Fruit fly (Drosophila melanogaster) whole organism, embryonic: ENCODE results near the gene DAAM.

Experiments used
- CG12391 ChIP-seq: fragments of 200-800 bp; sonication (Bioruptor generic); optimal IDR thresholded peaks from 3 replicates; lab custom pipeline; 2018; ENCODE audit warnings: missing biosample characterization, mild to moderate bottlenecking, missing genetic modification characterization, moderate library complexity
- CG12659 ChIP-seq: fragments of 200-800 bp; sonication (Bioruptor generic); optimal IDR thresholded peaks from 3 replicates; lab custom pipeline; 2017; ENCODE audit warnings: mild to moderate bottlenecking, missing biosample characterization, missing genetic modification reagents, missing genetic modification characterization
- CG15514 ChIP-seq: fragments of 200-800 bp; sonication (Bioruptor generic); optimal IDR thresholded peaks from 3 replicates; lab custom pipeline; 2017; ENCODE audit warnings: missing biosample characterization, missing genetic modification characterization, mild to moderate bottlenecking, moderate library complexity, missing genetic modification reagents
- CG15696 ChIP-seq: fragments of 200-800 bp; sonication (Bioruptor generic); optimal IDR thresholded peaks from 2 replicates; lab custom pipeline; 2019; ENCODE audit warnings: missing biosample characterization, mild to moderate bottlenecking, missing genetic modification characterization, moderate library complexity
- CG17802 ChIP-seq: fragments of 200-800 bp; sonication (Bioruptor generic); optimal IDR thresholded peaks from 2 replicates; lab custom pipeline; 2018; ENCODE audit warnings: missing biosample characterization, mild to moderate bottlenecking, missing genetic modification characterization, moderate library complexity
- CG17829 ChIP-seq: fragments of 200-800 bp; optimal IDR thresholded peaks from 2 replicates; lab custom pipeline; 2019; ENCODE audit warnings: missing biosample characterization, mild to moderate bottlenecking, missing genetic modification characterization, moderate library complexity
- CG18011 ChIP-seq: fragments of 200-800 bp; sonication (Bioruptor generic); optimal IDR thresholded peaks from 2 replicates; lab custom pipeline; 2017; ENCODE audit warnings: missing biosample characterization, missing genetic modification characterization, mild to moderate bottlenecking, moderate library complexity, missing genotype
- CG18599 ChIP-seq: fragments of 200-800 bp; sonication (Bioruptor generic); optimal IDR thresholded peaks from 3 replicates; lab custom pipeline; 2017; ENCODE audit warnings: missing biosample characterization, missing genetic modification characterization, mild to moderate bottlenecking, moderate library complexity, missing genetic modification reagents
- CG2875 ChIP-seq: fragments of 200-800 bp; sonication (Bioruptor generic); optimal IDR thresholded peaks from 2 replicates; lab custom pipeline; 2017; ENCODE audit warnings: missing biosample characterization, mild to moderate bottlenecking, missing genetic modification characterization, missing genetic modification reagents
- CG31441 ChIP-seq: fragments of 200-800 bp; sonication (Bioruptor generic); IDR thresholded peaks from 2 replicates; pipeline ENCODE4 v1.3.6; 2022; ENCODE audit warnings: missing biosample characterization, missing genetic modification characterization
- CG3163 ChIP-seq: fragments of 200-800 bp; sonication (Bioruptor generic); optimal IDR thresholded peaks from 3 replicates; lab custom pipeline; 2016; ENCODE audit warnings: missing biosample characterization, missing genetic modification characterization
- CG32767 ChIP-seq: fragments of 200-800 bp; sonication (Bioruptor generic); IDR thresholded peaks from 2 replicates; pipeline ENCODE4 v1.3.6; 2022; ENCODE audit warnings: missing biosample characterization, missing genetic modification characterization
- CG32772 ChIP-seq: fragments of 200-800 bp; sonication (Bioruptor generic); IDR thresholded peaks from 2 replicates; pipeline ENCODE4 v1.3.6; 2022; ENCODE audit warnings: missing biosample characterization, missing genetic modification characterization
- CG4360 ChIP-seq: fragments of 200-800 bp; sonication (Bioruptor generic); IDR thresholded peaks from 2 replicates; pipeline ENCODE4 v1.3.6; 2022; ENCODE audit warnings: missing biosample characterization, missing genetic modification characterization
- CG4404 ChIP-seq: fragments of 200-800 bp; sonication (Bioruptor generic); IDR thresholded peaks from 2 replicates; pipeline ENCODE4 v1.3.6; 2022; ENCODE audit warnings: missing biosample characterization, missing genetic modification characterization
- CG4730 ChIP-seq: fragments of 200-800 bp; sonication (Bioruptor generic); IDR thresholded peaks from 2 replicates; pipeline ENCODE4 v1.3.6; 2022; ENCODE audit warnings: missing biosample characterization, missing genetic modification characterization
- CG4820 ChIP-seq: fragments of 200-800 bp; sonication (Bioruptor generic); optimal IDR thresholded peaks from 3 replicates; lab custom pipeline; 2016; ENCODE audit warnings: missing biosample characterization, missing genetic modification characterization
- CG7271 ChIP-seq: fragments of 200-800 bp; sonication (Bioruptor generic); optimal IDR thresholded peaks from 2 replicates; lab custom pipeline; 2018; ENCODE audit warnings: missing biosample characterization, mild to moderate bottlenecking, missing genetic modification characterization, moderate library complexity
- CG8359 ChIP-seq: fragments of 200-800 bp; sonication (Bioruptor generic); optimal IDR thresholded peaks from 2 replicates; lab custom pipeline; 2017; ENCODE audit warnings: missing biosample characterization, mild to moderate bottlenecking, missing genetic modification characterization, borderline replicate concordance
- CG8924 ChIP-seq: fragments of 200-800 bp; optimal IDR thresholded peaks from 3 replicates; lab custom pipeline; 2019; ENCODE audit warnings: missing biosample characterization, mild to moderate bottlenecking, missing genetic modification characterization, moderate library complexity
- Deaf1 ChIP-seq: fragments of 200-800 bp; optimal IDR thresholded peaks from 3 replicates; lab custom pipeline; 2019; ENCODE audit warnings: missing biosample characterization, mild to moderate bottlenecking, missing genetic modification characterization, moderate library complexity
- Drgx ChIP-seq: fragments of 200-800 bp; sonication (Bioruptor generic); IDR thresholded peaks from 2 replicates; pipeline ENCODE4 v1.3.6; 2022; ENCODE audit warnings: missing biosample characterization, missing genetic modification characterization
- E2f2 ChIP-seq: fragments of 200-800 bp; sonication (Bioruptor generic); IDR thresholded peaks from 2 replicates; pipeline ENCODE4 v1.3.6; 2022; ENCODE audit warnings: missing biosample characterization, missing genetic modification characterization
- ERR ChIP-seq: fragments of 200-800 bp; sonication (Bioruptor generic); optimal IDR thresholded peaks from 2 replicates; lab custom pipeline; 2016; ENCODE audit warnings: missing biosample characterization, missing genetic modification characterization
- HLH4C ChIP-seq: fragments of 200-800 bp; sonication (Bioruptor generic); IDR thresholded peaks from 3 replicates; pipeline ENCODE4 v1.3.6; 2022; ENCODE audit warnings: missing biosample characterization, missing genetic modification characterization; ENCODE audit not compliant: partially characterized antibody
- Lhr ChIP-seq: fragments of 200-800 bp; sonication (Bioruptor generic); optimal IDR thresholded peaks from 3 replicates; lab custom pipeline; 2017; ENCODE audit warnings: mild to moderate bottlenecking, missing biosample characterization, missing genetic modification reagents, missing genetic modification characterization
- Mrtf ChIP-seq: fragments of 200-800 bp; sonication (Bioruptor generic); IDR thresholded peaks from 3 replicates; pipeline ENCODE4 v1.3.6; 2022; ENCODE audit warnings: missing biosample characterization, missing genetic modification characterization
- Nf-YB ChIP-seq: fragments of 200-800 bp; sonication (Bioruptor generic); optimal IDR thresholded peaks from 3 replicates; lab custom pipeline; 2019; ENCODE audit warnings: missing biosample characterization, mild to moderate bottlenecking, missing genetic modification characterization, moderate library complexity
- Oaz ChIP-seq: fragments of 200-800 bp; sonication (Bioruptor generic); IDR thresholded peaks from 2 replicates; pipeline ENCODE4 v1.3.6; 2022; ENCODE audit warnings: missing biosample characterization, missing genetic modification characterization
- Opbp ChIP-seq: fragments of 200-800 bp; sonication (Bioruptor generic); IDR thresholded peaks from 3 replicates; pipeline ENCODE4 v1.3.6; 2022; ENCODE audit warnings: missing biosample characterization, missing genetic modification characterization; ENCODE audit not compliant: partially characterized antibody
- Sox102F ChIP-seq: fragments of 200-800 bp; sonication (Bioruptor generic); optimal IDR thresholded peaks from 2 replicates; lab custom pipeline; 2018; ENCODE audit warnings: missing biosample characterization, mild to moderate bottlenecking, missing genetic modification characterization, moderate library complexity
- TFAM ChIP-seq: fragments of 200-800 bp; sonication (Bioruptor generic); optimal IDR thresholded peaks from 2 replicates; lab custom pipeline; 2017; ENCODE audit warnings: missing biosample characterization, missing genetic modification characterization, inconsistent platforms
- aop ChIP-seq: fragments of 200-800 bp; sonication (Bioruptor generic); IDR thresholded peaks from 2 replicates; pipeline ENCODE4 v1.3.6; 2022; ENCODE audit warnings: missing biosample characterization, missing genetic modification characterization
- ap ChIP-seq: fragments of 200-800 bp; sonication (Bioruptor generic); IDR thresholded peaks from 2 replicates; pipeline ENCODE4 v1.3.6; 2022; ENCODE audit warnings: missing biosample characterization, missing genetic modification characterization
- btn ChIP-seq: fragments of 200-800 bp; sonication (Bioruptor generic); optimal IDR thresholded peaks from 2 replicates; lab custom pipeline; 2016; ENCODE audit warnings: missing biosample characterization, missing genetic modification characterization
- cato ChIP-seq: fragments of 200-800 bp; sonication (Bioruptor generic); optimal IDR thresholded peaks from 2 replicates; lab custom pipeline; 2016; ENCODE audit warnings: missing biosample characterization, missing genetic modification characterization, borderline replicate concordance
- cg ChIP-seq: fragments of 200-800 bp; sonication (Bioruptor generic); optimal IDR thresholded peaks from 3 replicates; lab custom pipeline; 2019; ENCODE audit warnings: missing biosample characterization, mild to moderate bottlenecking, missing genetic modification characterization, moderate library complexity
- crp ChIP-seq, 2 experiments: fragments of 200-800 bp; sonication (Bioruptor generic); optimal IDR thresholded peaks; 2 replicates in 1 of 2; 3 replicates in 1 of 2; lab custom pipeline; 2017; ENCODE audit warnings: missing biosample characterization in 2 of 2, missing genetic modification characterization in 2 of 2, mild to moderate bottlenecking in 1 of 2, moderate library complexity in 1 of 2
- insv ChIP-seq, 2 experiments: fragments of 200-800 bp; sonication (Bioruptor generic); optimal IDR thresholded peaks; 3 replicates each; lab custom pipeline; 2016 to 2018; ENCODE audit warnings: missing biosample characterization in 2 of 2, missing genetic modification characterization in 2 of 2
- jumu ChIP-seq: fragments of 200-800 bp; sonication (Bioruptor generic); optimal IDR thresholded peaks from 3 replicates; lab custom pipeline; 2016; ENCODE audit warnings: missing biosample characterization, missing genetic modification characterization
- lab ChIP-seq: fragments of 200-800 bp; sonication (Bioruptor generic); optimal IDR thresholded peaks from 3 replicates; lab custom pipeline; 2017; ENCODE audit warnings: missing biosample characterization, missing genetic modification characterization, mild to moderate bottlenecking, moderate library complexity, missing genetic modification reagents
- nmo ChIP-seq: fragments of 200-800 bp; sonication (Bioruptor generic); optimal IDR thresholded peaks from 2 replicates; lab custom pipeline; 2018; ENCODE audit warnings: missing biosample characterization, mild to moderate bottlenecking, missing genetic modification characterization, moderate library complexity
- org-1 ChIP-seq: fragments of 200-800 bp; sonication (Bioruptor generic); optimal IDR thresholded peaks from 2 replicates; lab custom pipeline; 2017; ENCODE audit warnings: missing biosample characterization, missing genetic modification characterization
- ranshi ChIP-seq: fragments of 200-800 bp; sonication (Bioruptor generic); IDR thresholded peaks from 2 replicates; pipeline ENCODE4 v1.3.6; 2022; ENCODE audit warnings: missing biosample characterization, missing genetic modification characterization
- shn ChIP-seq: fragments of 200-800 bp; sonication (Bioruptor generic); optimal IDR thresholded peaks from 3 replicates; lab custom pipeline; 2016; ENCODE audit warnings: missing biosample characterization, missing genetic modification characterization
- sisA ChIP-seq: fragments of 200-800 bp; sonication (Bioruptor generic); IDR thresholded peaks from 2 replicates; pipeline ENCODE4 v1.3.6; 2022; ENCODE audit warnings: missing biosample characterization, missing genetic modification characterization
- sqz ChIP-seq: fragments of 200-800 bp; sonication (Bioruptor generic); optimal IDR thresholded peaks from 3 replicates; lab custom pipeline; 2018; ENCODE audit warnings: missing biosample characterization, mild to moderate bottlenecking, missing genetic modification characterization
- tio ChIP-seq: fragments of 200-800 bp; sonication (Bioruptor generic); optimal IDR thresholded peaks from 2 replicates; lab custom pipeline; 2017; ENCODE audit warnings: missing biosample characterization, missing genetic modification characterization, inconsistent platforms

The DAAM gene

DNA sequence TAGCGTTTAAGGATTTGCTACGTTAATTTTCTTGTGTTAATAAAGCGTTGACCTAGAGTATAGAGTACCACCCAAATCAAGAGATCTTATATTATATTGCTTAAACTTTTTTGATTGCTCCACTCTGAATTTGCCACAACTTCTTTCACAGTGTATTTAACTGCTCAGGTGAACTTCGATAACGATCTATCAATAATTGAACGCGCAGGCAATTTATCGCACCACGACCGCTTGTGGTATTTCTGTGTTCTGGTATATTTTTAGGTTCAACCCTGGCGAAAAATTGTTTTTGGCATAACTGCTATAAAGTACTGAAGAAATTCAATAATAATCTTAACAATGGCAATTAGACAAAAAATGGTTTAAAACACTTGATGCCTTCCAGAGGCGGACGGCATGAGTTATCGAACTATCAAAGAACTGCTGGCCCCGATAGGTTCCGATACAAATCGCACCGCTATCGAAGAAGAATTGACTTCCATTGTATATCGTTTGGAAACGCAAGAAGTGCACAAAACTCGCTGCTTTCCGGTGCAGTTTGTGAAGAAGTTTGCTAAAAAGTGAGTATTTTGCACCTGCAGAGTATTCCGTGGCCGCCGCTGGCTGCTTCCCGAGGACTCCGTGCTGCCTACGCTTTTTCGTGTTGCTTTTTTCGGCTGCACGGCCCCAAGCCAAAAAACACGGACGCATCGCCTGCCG, 48.1 kb upstream of the DAAM start, which contains the start of gene ssx (continued):
- TF ChIP-seq ap (GFP tag; lab: Robert Waterston, UW) (no peak), lab (no peak), ERR (GFP tag; lab: Kevin White, UChicago) (no peak), Opbp (GFP tag; lab: Robert Waterston, UW) (peak; percentile 80; the same call in 2 of the 3 replicates), jumu (peak; percentile 36), Lhr (GFP tag; lab: Kevin White, UChicago) (peak; percentile 15), ranshi (GFP tag; lab: Robert Waterston, UW) (0 out of 2 replicates have a peak, but pooled peaks have one; percentile 17), CG8359 (GFP tag; lab: Kevin White, UChicago) (no peak), HLH4C (GFP tag; lab: Robert Waterston, UW) (peak; percentile 97), CG3163 (GFP tag; lab: Kevin White, UChicago) (no peak), cato (no peak), CG4404 (GFP tag; lab: Robert Waterston, UW) (0 out of 2 replicates have a peak, but pooled peaks have one; percentile 13), crp (GFP tag; optimal IDR thresholded peaks at IDR 0.05; lab: Kevin White, UChicago) (peak in 1 of 2 experiments; percentile 22), CG4820 (peak; percentile 7), shn (peak; percentile 65), Mrtf (GFP tag; lab: Robert Waterston, UW) (0 out of 3 replicates have a peak, but pooled peaks have one; percentile 23), CG12391 (tag; lab: Kevin White, UChicago) (peak; percentile 50), CG32772 (GFP tag; lab: Robert Waterston, UW) (no peak), btn (GFP tag; lab: Kevin White, UChicago) (no peak), cg (GFP tag; lab: Kevin White, UChicago) (peak; percentile 89), sqz (GFP tag; lab: Kevin White, UChicago) (no peak), tio (GFP tag; lab: Kevin White, UChicago) (no peak), org-1 (GFP tag; lab: Kevin White, UChicago) (no peak), sisA (GFP tag; lab: Robert Waterston, UW) (no peak; the same call in 1 of the 2 replicates), CG31441 (GFP tag; lab: Robert Waterston, UW) (no peak; the same call in 1 of the 2 replicates), CG4730 (GFP tag; lab: Robert Waterston, UW) (no peak), CG18599 (GFP tag; lab: Kevin White, UChicago) (no peak), CG12659 (GFP tag; lab: Kevin White, UChicago) (peak; percentile 70), Nf-YB (GFP tag; lab: Kevin White, UChicago) (no peak), CG15696 (tag; lab: Kevin White, UChicago) (no peak), CG7271 (tag; lab: Kevin White, UChicago) (no peak), Sox102F (GFP tag; lab: Kevin White, UChicago) (no peak), CG4360 (GFP tag; lab: Robert Waterston, UW) (no peak), CG2875 (GFP tag; lab: Kevin White, UChicago) (no peak), TFAM (GFP tag; lab: Kevin White, UChicago) (no peak), insv (GFP tag; optimal IDR thresholded peaks at IDR 0.05; lab: Kevin White, UChicago) (no peak), CG32767 (GFP tag; lab: Robert Waterston, UW) (0 out of 2 replicates have a peak, but pooled peaks have one; percentile 35), CG17802 (no peak), CG17829 (tag; lab: Kevin White, UChicago) (peak; percentile 26), Deaf1 (no peak), E2f2 (GFP tag; lab: Robert Waterston, UW) (peak; percentile 23), Oaz (GFP tag; lab: Robert Waterston, UW) (no peak), Drgx (GFP tag; lab: Robert Waterston, UW) (peak; percentile 64), CG15514 (GFP tag; lab: Kevin White, UChicago) (peak; percentile 98), CG8924 (tag; lab: Kevin White, UChicago) (no peak), aop (GFP tag; lab: Robert Waterston, UW) (no peak), CG18011 (no peak), nmo (GFP tag; lab: Kevin White, UChicago) (peak; percentile 19)
